Fruit fly (Drosophila melanogaster) whole organism, adult: ENCODE data around the gene CG1116.
A peak's percentile ranks its signal among the peaks of the same experiment; 100 is the strongest.

Experiments
- CG11617 ChIP-seq: fragments of 200-800 bp; sonication (Bioruptor generic); optimal IDR thresholded peaks from 2 replicates; lab custom pipeline; 2017; ENCODE audit warnings: mild to moderate bottlenecking, missing biosample characterization, missing genetic modification reagents, missing genetic modification characterization
- CG12768 ChIP-seq: fragments of 200-800 bp; sonication (Bioruptor generic); optimal IDR thresholded peaks from 2 replicates; lab custom pipeline; 2017; ENCODE audit warnings: missing biosample characterization, missing genetic modification characterization, mild to moderate bottlenecking, moderate library complexity, missing genetic modification reagents
- CG14711 ChIP-seq: fragments of 200-800 bp; sonication (Bioruptor generic); optimal IDR thresholded peaks from 2 replicates; lab custom pipeline; 2018; ENCODE audit warnings: missing biosample characterization, mild to moderate bottlenecking, missing genetic modification characterization, moderate library complexity
- CG1620 ChIP-seq: fragments of 200-800 bp; sonication (Bioruptor generic); optimal IDR thresholded peaks from 2 replicates; lab custom pipeline; 2016; ENCODE audit warnings: missing biosample characterization, missing genetic modification characterization
- CG33017 ChIP-seq: fragments of 200-800 bp; sonication (Bioruptor generic); optimal IDR thresholded peaks from 2 replicates; lab custom pipeline; 2018; ENCODE audit warnings: missing biosample characterization, mild to moderate bottlenecking, missing genetic modification characterization, moderate library complexity
- CG5204 ChIP-seq: fragments of 200-800 bp; sonication (Bioruptor generic); optimal IDR thresholded peaks from 2 replicates; lab custom pipeline; 2016; ENCODE audit warnings: missing biosample characterization, missing genetic modification characterization
- CG7045 ChIP-seq: fragments of 200-800 bp; sonication (Bioruptor generic); optimal IDR thresholded peaks from 2 replicates; lab custom pipeline; 2017; ENCODE audit warnings: missing biosample characterization, mild to moderate bottlenecking, missing genetic modification characterization
- CG7101 ChIP-seq: fragments of 200-800 bp; sonication (Bioruptor generic); optimal IDR thresholded peaks from 2 replicates; lab custom pipeline; 2018; ENCODE audit warnings: missing biosample characterization, mild to moderate bottlenecking, missing genetic modification characterization, moderate library complexity
- Clk ChIP-seq: fragments of 200-800 bp; sonication (Bioruptor generic); optimal IDR thresholded peaks from 2 replicates; lab custom pipeline; 2017; ENCODE audit warnings: missing biosample characterization, missing genetic modification characterization
- Crg-1 ChIP-seq: fragments of 200-800 bp; sonication (Bioruptor generic); optimal IDR thresholded peaks from 2 replicates; lab custom pipeline; 2016; ENCODE audit warnings: missing biosample characterization, missing genetic modification characterization
- Hr96 ChIP-seq: fragments of 200-800 bp; sonication (Bioruptor generic); optimal IDR thresholded peaks from 2 replicates; lab custom pipeline; 2016; ENCODE audit warnings: missing biosample characterization, missing genetic modification characterization
- Mnt ChIP-seq: fragments of 200-800 bp; sonication (Bioruptor generic); optimal IDR thresholded peaks from 2 replicates; lab custom pipeline; 2016; ENCODE audit warnings: missing biosample characterization, mild to moderate bottlenecking, missing genetic modification characterization
- bab1 ChIP-seq: fragments of 200-800 bp; sonication (Bioruptor generic); optimal IDR thresholded peaks from 3 replicates; lab custom pipeline; 2019; ENCODE audit warnings: missing biosample characterization, mild to moderate bottlenecking, missing genetic modification characterization, moderate library complexity
- cic ChIP-seq: fragments of 200-800 bp; sonication (Bioruptor generic); optimal IDR thresholded peaks from 2 replicates; lab custom pipeline; 2017; ENCODE audit warnings: missing biosample characterization, mild to moderate bottlenecking, missing genetic modification characterization, moderate library complexity
- cnc ChIP-seq, 2 experiments: fragments of >200 bp; optimal IDR thresholded peaks; 2 replicates each; lab custom pipeline; 2017
- kay ChIP-seq: fragments of 200-800 bp; sonication (Bioruptor generic); peaks from one replicate; lab custom pipeline; 2016; ENCODE audit warnings: missing biosample characterization, missing genetic modification characterization, borderline replicate concordance
- ovo ChIP-seq: fragments of 200-800 bp; sonication (Bioruptor generic); optimal IDR thresholded peaks from 2 replicates; lab custom pipeline; 2016; ENCODE audit warnings: missing biosample characterization, missing genetic modification characterization
- pad ChIP-seq: fragments of 200-800 bp; sonication (Bioruptor generic); optimal IDR thresholded peaks from 3 replicates; lab custom pipeline; 2017; ENCODE audit warnings: missing biosample characterization, missing genetic modification characterization, mild to moderate bottlenecking, moderate library complexity, missing genetic modification reagents
- tj ChIP-seq: fragments of 200-800 bp; sonication (Bioruptor generic); optimal IDR thresholded peaks from 3 replicates; lab custom pipeline; 2017; ENCODE audit warnings: missing biosample characterization, mild to moderate bottlenecking, missing genetic modification characterization, moderate library complexity
- toe ChIP-seq: fragments of 200-800 bp; sonication (Bioruptor generic); optimal IDR thresholded peaks from 2 replicates; lab custom pipeline; 2016; ENCODE audit warnings: missing biosample characterization, missing genetic modification characterization

Gene CG1116

dm6 chr3R:5266282-5266681 is 46.8 kb downstream of the CG1116 start:
- TF ChIP-seq pad (no peak), CG1620 (no peak), tj (GFP tag; lab: Kevin White, UChicago) (no peak), CG7101 (no peak), CG11617 (GFP tag; lab: Kevin White, UChicago) (no peak), bab1 (GFP tag; lab: Kevin White, UChicago) (no peak), CG12768 (GFP tag; lab: Kevin White, UChicago) (no peak), Clk (no peak), CG33017 (no peak), cic (GFP tag; lab: Kevin White, UChicago) (no peak), CG7045 (GFP tag; lab: Kevin White, UChicago) (no peak), toe (GFP tag; lab: Kevin White, UChicago) (no peak), cnc (optimal IDR thresholded peaks at IDR 0.05; lab: Kevin White, UChicago) (no peak), CG14711 (tag; lab: Kevin White, UChicago) (no peak), ovo (GFP tag; lab: Kevin White, UChicago) (no peak), Mnt (GFP tag; lab: Kevin White, UChicago) (no peak), kay (GFP tag; lab: Kevin White, UChicago) (no peak), Hr96 (no peak)

- TF ChIP-seq bab1 (GFP tag; lab: Kevin White, UChicago) (peak; percentile 3), Crg-1 (GFP tag; lab: Kevin White, UChicago) (no peak), Mnt (GFP tag; lab: Kevin White, UChicago) (no peak), kay (GFP tag; lab: Kevin White, UChicago) (peak; percentile 87)
Observed at dm6 chr3R:5268495-5268894, 49.0 kb downstream of the CG1116 start.

dm6 chr3R:5270806-5271205 is 51.3 kb downstream of the CG1116 start:
- TF ChIP-seq CG7101 (peak; percentile 66), CG14711 (tag; lab: Kevin White, UChicago) (peak; percentile 16), tj (GFP tag; lab: Kevin White, UChicago) (peak; percentile 43), Mnt (GFP tag; lab: Kevin White, UChicago) (peak; percentile 58), kay (GFP tag; lab: Kevin White, UChicago) (no peak), Hr96 (no peak), CG5204 (no peak), toe (GFP tag; lab: Kevin White, UChicago) (no peak), CG33017 (peak; percentile 42), bab1 (GFP tag; lab: Kevin White, UChicago) (peak; percentile 13), cic (GFP tag; lab: Kevin White, UChicago) (peak; percentile 38), ovo (GFP tag; lab: Kevin White, UChicago) (no peak), Clk (peak; percentile 37), CG1620 (peak; percentile 67), CG12768 (GFP tag; lab: Kevin White, UChicago) (peak; percentile 73), pad (peak; percentile 67), Crg-1 (GFP tag; lab: Kevin White, UChicago) (peak; percentile 62), cnc (optimal IDR thresholded peaks at IDR 0.05; lab: Kevin White, UChicago) (no peak), CG7045 (GFP tag; lab: Kevin White, UChicago) (peak; percentile 32), CG11617 (GFP tag; lab: Kevin White, UChicago) (peak; percentile 29)
